Worm (Caenorhabditis elegans): ENCODE data around the gene mett-10.

The mett-10 gene

ce11 chrIII:10096525-10096972 is 18.3 kb upstream of the mett-10 start:
- peak; percentile 70 to 93 for TF ChIP-seq lsy-2 (tag; optimal IDR thresholded peaks at IDR 0.05)
- TF ChIP-seq sdz-12 (GFP tag; optimal IDR thresholded peaks at IDR 0.05), result no peak
- peak; percentile 56 to 69 for TF ChIP-seq daf-16 (GFP tag; optimal IDR thresholded peaks at IDR 0.05)
- peak; percentile 72 for TF ChIP-seq daf-16 (tag; optimal IDR thresholded peaks at IDR 0.05)
- peak; percentile 79 for TF ChIP-seq nhr-102 (tag; optimal IDR thresholded peaks at IDR 0.05)
- peak; percentile 59 for TF ChIP-seq spr-1 (tag; optimal IDR thresholded peaks at IDR 0.05)
- TF ChIP-seq daf-12 (tag; optimal IDR thresholded peaks at IDR 0.05), result no peak
- peak in 1 of 2 experiments; percentile 77 for TF ChIP-seq hif-1 (tag; optimal IDR thresholded peaks at IDR 0.05)
- peak; percentile 87 for TF ChIP-seq mxl-3 (GFP tag; optimal IDR thresholded peaks at IDR 0.05)
- peak; percentile 81 for TF ChIP-seq nhr-28 (tag; optimal IDR thresholded peaks at IDR 0.05)
- TF ChIP-seq php-3 (GFP tag; IDR thresholded peaks at IDR 0.05), result peak; percentile 79
- peak; percentile 91 for TF ChIP-seq T26A8.4 (GFP tag; IDR thresholded peaks at IDR 0.05)
- TF ChIP-seq ces-1 (GFP tag; optimal IDR thresholded peaks at IDR 0.05), result peak; percentile 10
- no peak for TF ChIP-seq ztf-11 (tag; optimal IDR thresholded peaks at IDR 0.05)
- TF ChIP-seq mes-2 (tag; optimal IDR thresholded peaks at IDR 0.05; ENCODE audit: poor library complexity, severe bottlenecking), result peak; percentile 34
- peak; percentile 45; the same call in 1 of the 2 replicates for TF ChIP-seq nhr-42 (GFP tag; IDR thresholded peaks at IDR 0.05)
- no peak for TF ChIP-seq attf-4 (tag; optimal IDR thresholded peaks at IDR 0.05)
- no peak for TF ChIP-seq nhr-111 (GFP tag; optimal IDR thresholded peaks at IDR 0.05)
- TF ChIP-seq nhr-6 (tag; optimal IDR thresholded peaks at IDR 0.05), result peak; percentile 92
- TF ChIP-seq D1046.2 (GFP tag; IDR thresholded peaks at IDR 0.05), result no peak
- TF ChIP-seq ceh-28 (tag; optimal IDR thresholded peaks at IDR 0.05), result peak; percentile 74
- TF ChIP-seq ama-1 (optimal IDR thresholded peaks at IDR 0.05), result no peak
- peak; percentile 62; the same call in 1 of the 2 replicates for TF ChIP-seq daf-19 (GFP tag; conservative IDR thresholded peaks at IDR 0.05)
- peak; percentile 66 for TF ChIP-seq T20F7.1 (GFP tag; optimal IDR thresholded peaks at IDR 0.05)
- peak; percentile 85 for TF ChIP-seq ctbp-1 (GFP tag; IDR thresholded peaks at IDR 0.05)
- TF ChIP-seq R02D3.7 (tag; optimal IDR thresholded peaks at IDR 0.05), result no peak
- peak; percentile 38 for TF ChIP-seq lin-13 (GFP tag; optimal IDR thresholded peaks at IDR 0.05)
- TF ChIP-seq nhr-48 (tag; optimal IDR thresholded peaks at IDR 0.05), result peak; percentile 94
- TF ChIP-seq mep-1 (tag; optimal IDR thresholded peaks at IDR 0.05), result peak; percentile 91
- TF ChIP-seq zag-1 (tag; optimal IDR thresholded peaks at IDR 0.05), result peak; percentile 40
- peak; percentile 80 for TF ChIP-seq egl-43 (GFP tag; IDR thresholded peaks at IDR 0.05)
- peak; percentile 84 for TF ChIP-seq tra-1 (GFP tag; IDR thresholded peaks at IDR 0.05)
- TF ChIP-seq fkh-10 (GFP tag; optimal IDR thresholded peaks at IDR 0.05), result peak; percentile 76
- TF ChIP-seq mdl-1 (tag; optimal IDR thresholded peaks at IDR 0.05), result peak; percentile 98 to 99
- peak; percentile 34 for TF ChIP-seq cey-2 (tag; optimal IDR thresholded peaks at IDR 0.05; ENCODE audit: borderline replicate concordance, insufficient read depth)
- peak; percentile 89 for TF ChIP-seq rbr-2 (tag; optimal IDR thresholded peaks at IDR 0.05)
- peak; percentile 96 for TF ChIP-seq hmg-1.1 (GFP tag; IDR thresholded peaks at IDR 0.05)
- peak; percentile 76 for TF ChIP-seq jun-1 (tag; optimal IDR thresholded peaks at IDR 0.05)
- peak; percentile 98 for TF ChIP-seq aha-1 (tag)
- TF ChIP-seq set-16 (GFP tag; IDR thresholded peaks at IDR 0.05), result peak; percentile 53
- peak; percentile 67 for TF ChIP-seq nhr-25 (tag; optimal IDR thresholded peaks at IDR 0.05; ENCODE audit: borderline replicate concordance, insufficient read depth)
- peak; percentile 43 for TF ChIP-seq F10B5.3 (tag; optimal IDR thresholded peaks at IDR 0.05)
- peak; percentile 81 for TF ChIP-seq ceh-20 (GFP tag; IDR thresholded peaks at IDR 0.05)
- TF ChIP-seq unc-62 (GFP tag; optimal IDR thresholded peaks at IDR 0.05 in 1 of 2), result peak in 1 of 2 experiments; percentile 99
- no peak for TF ChIP-seq unc-62 (tag; optimal IDR thresholded peaks at IDR 0.05)
- TF ChIP-seq pha-4 (GFP tag; IDR thresholded peaks at IDR 0.05), result peak; percentile 67
- TF ChIP-seq pha-4 (tag; optimal IDR thresholded peaks at IDR 0.05), result peak; percentile 85
- peak; percentile 17 for TF ChIP-seq gei-8 (GFP tag; optimal IDR thresholded peaks at IDR 0.05)
- TF ChIP-seq madf-5 (GFP tag; IDR thresholded peaks at IDR 0.05), result no peak
- TF ChIP-seq spr-3 (GFP tag; optimal IDR thresholded peaks at IDR 0.05), result peak; percentile 22
- TF ChIP-seq nhr-10 (tag; optimal IDR thresholded peaks at IDR 0.05), result peak; percentile 33
- TF ChIP-seq dmd-6 (GFP tag; IDR thresholded peaks at IDR 0.05), result peak; percentile 89

All from whole organism, L4 larva.